Worm (Caenorhabditis elegans) whole organism, mixed stage, embryonic: Measurements from ENCODE around the gene F43D2.6.

ENCODE experiments used
- ces-1 ChIP-seq: fragments of 150-350 bp; optimal IDR thresholded peaks from 2 replicates; lab custom pipeline; 2014; ENCODE audit warnings: missing biosample characterization, missing genetic modification reagents, missing genetic modification characterization
- lsy-2 ChIP-seq: fragments of 150-350 bp; optimal IDR thresholded peaks from 2 replicates; lab custom pipeline; 2014; ENCODE audit warnings: missing biosample characterization, missing genetic modification characterization
- mab-5 ChIP-seq: fragments of 150-350 bp; optimal IDR thresholded peaks from 2 replicates; lab custom pipeline; 2014; ENCODE audit warnings: missing biosample characterization, missing genetic modification characterization
- snpc-4 ChIP-seq: fragments of 150-350 bp; optimal IDR thresholded peaks from 2 replicates; lab custom pipeline; 2014; ENCODE audit warnings: missing biosample characterization, missing genetic modification characterization
- unc-39 ChIP-seq: fragments of 150-350 bp; optimal IDR thresholded peaks from 2 replicates; lab custom pipeline; 2014; ENCODE audit warnings: missing biosample characterization, missing genetic modification characterization
- ztf-11 ChIP-seq: fragments of 150-350 bp; optimal IDR thresholded peaks from 2 replicates; lab custom pipeline; 2014; ENCODE audit warnings: missing biosample characterization, missing genetic modification characterization

ce11 chrV:14609643-14610042 is 25.3 kb downstream of the F43D2.6 start, which contains the start of gene R11H6.4:
- no peak for TF ChIP-seq mab-5 (tag; lab: Kevin White, UChicago)
- TF ChIP-seq lsy-2 (tag; lab: Kevin White, UChicago) = no peak
- TF ChIP-seq snpc-4 = no peak
- no peak for TF ChIP-seq ztf-11
- no peak for TF ChIP-seq unc-39 (tag; lab: Kevin White, UChicago)
- no peak for TF ChIP-seq ces-1 (GFP tag; lab: Kevin White, UChicago)
